Fruit fly (Drosophila melanogaster) whole organism, embryonic: ENCODE results near the gene mwh.

Experiments used
- Aef1 ChIP-seq: fragments of 200-800 bp; sonication (Bioruptor generic); IDR thresholded peaks from 3 replicates; pipeline ENCODE4 v1.3.6; 2022; ENCODE audit warnings: missing biosample characterization, missing genetic modification characterization
- Atf6 ChIP-seq: fragments of 200-800 bp; sonication (Bioruptor generic); IDR thresholded peaks from 2 replicates; pipeline ENCODE4 v1.3.6; 2022; ENCODE audit warnings: missing biosample characterization, missing genetic modification characterization
- BtbVII ChIP-seq: fragments of 200-800 bp; sonication (Bioruptor generic); optimal IDR thresholded peaks from 3 replicates; lab custom pipeline; 2017; ENCODE audit warnings: missing biosample characterization, mild to moderate bottlenecking, missing genetic modification characterization
- CG12391 ChIP-seq: fragments of 200-800 bp; sonication (Bioruptor generic); optimal IDR thresholded peaks from 3 replicates; lab custom pipeline; 2018; ENCODE audit warnings: missing biosample characterization, mild to moderate bottlenecking, missing genetic modification characterization, moderate library complexity
- CG14860 ChIP-seq: fragments of 200-800 bp; sonication (Bioruptor generic); IDR thresholded peaks from 3 replicates; pipeline ENCODE4 v1.3.6; 2022; ENCODE audit warnings: missing biosample characterization, missing genetic modification characterization; ENCODE audit not compliant: partially characterized antibody
- CG14965 ChIP-seq: fragments of 200-800 bp; sonication (Bioruptor generic); optimal IDR thresholded peaks from 2 replicates; lab custom pipeline; 2016; ENCODE audit warnings: missing biosample characterization, missing genetic modification characterization, borderline replicate concordance
- CG15601 ChIP-seq: fragments of 200-800 bp; sonication (Bioruptor generic); optimal IDR thresholded peaks from 3 replicates; lab custom pipeline; 2019; ENCODE audit warnings: missing biosample characterization, mild to moderate bottlenecking, missing genetic modification characterization, moderate library complexity
- CG17568 ChIP-seq: fragments of 200-800 bp; sonication (Bioruptor generic); optimal IDR thresholded peaks from 2 replicates; lab custom pipeline; 2018; ENCODE audit warnings: missing biosample characterization, mild to moderate bottlenecking, missing genetic modification characterization, moderate library complexity
- CG17829 ChIP-seq: fragments of 200-800 bp; optimal IDR thresholded peaks from 2 replicates; lab custom pipeline; 2019; ENCODE audit warnings: missing biosample characterization, mild to moderate bottlenecking, missing genetic modification characterization, moderate library complexity
- CG2129 ChIP-seq: fragments of 200-800 bp; sonication (Bioruptor generic); IDR thresholded peaks from 2 replicates; pipeline ENCODE4 v1.3.6; 2022; ENCODE audit warnings: missing biosample characterization, missing genetic modification characterization; ENCODE audit not compliant: partially characterized antibody
- CG3163 ChIP-seq: fragments of 200-800 bp; sonication (Bioruptor generic); optimal IDR thresholded peaks from 3 replicates; lab custom pipeline; 2016; ENCODE audit warnings: missing biosample characterization, missing genetic modification characterization
- CG5180 ChIP-seq: fragments of 200-800 bp; sonication (Bioruptor generic); optimal IDR thresholded peaks from 3 replicates; lab custom pipeline; 2017; ENCODE audit warnings: missing biosample characterization, missing genetic modification characterization, mild to moderate bottlenecking, moderate library complexity, missing genetic modification reagents
- CG8290 ChIP-seq, 3 experiments: fragments of 200-800 bp; sonication (Bioruptor generic); optimal IDR thresholded peaks; 2 replicates each; lab custom pipeline; 2016 to 2019; ENCODE audit warnings: missing biosample characterization in 3 of 3, missing genetic modification characterization in 3 of 3, mild to moderate bottlenecking in 2 of 3, moderate library complexity in 1 of 3
- CG8478 ChIP-seq: fragments of >200 bp; optimal IDR thresholded peaks from 2 replicates; lab custom pipeline; 2018
- CG9797 ChIP-seq: fragments of 200-800 bp; sonication (Bioruptor generic); optimal IDR thresholded peaks from 3 replicates; lab custom pipeline; 2018; ENCODE audit warnings: missing biosample characterization, mild to moderate bottlenecking, missing genetic modification characterization
- CrebB ChIP-seq: fragments of 200-800 bp; sonication (Bioruptor generic); optimal IDR thresholded peaks from 3 replicates; lab custom pipeline; 2018; ENCODE audit warnings: missing biosample characterization, mild to moderate bottlenecking, missing genetic modification characterization
- Dip3 ChIP-seq: fragments of 200-800 bp; sonication (Bioruptor generic); optimal IDR thresholded peaks from 3 replicates; lab custom pipeline; 2016; ENCODE audit warnings: missing biosample characterization, missing genetic modification characterization
- Ets65A ChIP-seq: fragments of 200-800 bp; sonication (Bioruptor generic); peaks from one replicate; lab custom pipeline; 2016; ENCODE audit warnings: missing biosample characterization, missing genetic modification characterization
- HLH4C ChIP-seq: fragments of 200-800 bp; sonication (Bioruptor generic); IDR thresholded peaks from 3 replicates; pipeline ENCODE4 v1.3.6; 2022; ENCODE audit warnings: missing biosample characterization, missing genetic modification characterization; ENCODE audit not compliant: partially characterized antibody
- HLHmδ ChIP-seq: fragments of 200-800 bp; sonication (Bioruptor generic); optimal IDR thresholded peaks from 2 replicates; lab custom pipeline; 2018; ENCODE audit warnings: missing biosample characterization, mild to moderate bottlenecking, missing genetic modification characterization, moderate library complexity
- HmgZ ChIP-seq: fragments of 200-800 bp; sonication (Bioruptor generic); optimal IDR thresholded peaks from 2 replicates; lab custom pipeline; 2018; ENCODE audit warnings: missing biosample characterization, mild to moderate bottlenecking, missing genetic modification characterization
- Hmx ChIP-seq: fragments of 200-800 bp; sonication (Bioruptor generic); optimal IDR thresholded peaks from 2 replicates; lab custom pipeline; 2016; ENCODE audit warnings: missing biosample characterization, missing genetic modification characterization
- Hr51 ChIP-seq, 2 experiments: fragments of 200-800 bp; sonication (Bioruptor generic); optimal IDR thresholded peaks; 2 replicates in 1 of 2; 3 replicates in 1 of 2; lab custom pipeline; 2016 to 2018; ENCODE audit warnings: missing biosample characterization in 2 of 2, missing genetic modification characterization in 2 of 2, mild to moderate bottlenecking in 1 of 2, moderate library complexity in 1 of 2
- MTF-1 ChIP-seq: fragments of 200-800 bp; sonication (Bioruptor generic); optimal IDR thresholded peaks from 2 replicates; lab custom pipeline; 2018; ENCODE audit warnings: missing biosample characterization, mild to moderate bottlenecking, missing genetic modification characterization, borderline replicate concordance
- Myb ChIP-seq: fragments of 200-800 bp; sonication (Bioruptor generic); optimal IDR thresholded peaks from 2 replicates; lab custom pipeline; 2016; ENCODE audit warnings: missing biosample characterization, missing genetic modification characterization
- Opbp ChIP-seq: fragments of 200-800 bp; sonication (Bioruptor generic); IDR thresholded peaks from 3 replicates; pipeline ENCODE4 v1.3.6; 2022; ENCODE audit warnings: missing biosample characterization, missing genetic modification characterization; ENCODE audit not compliant: partially characterized antibody
- Pdp1 ChIP-seq, 2 experiments: fragments of 200-800 bp; sonication (Bioruptor generic); optimal IDR thresholded peaks; 3 replicates each; lab custom pipeline; 2016; ENCODE audit warnings: missing biosample characterization in 2 of 2, missing genetic modification characterization in 2 of 2, mild to moderate bottlenecking in 1 of 2, moderate library complexity in 1 of 2
- Trl ChIP-seq, 3 experiments: fragments of >200 bp in 2 of 3; fragments of 200-800 bp in 1 of 3; sonication (Bioruptor generic) in 1 of 3; optimal IDR thresholded peaks; 2 replicates in 1 of 3; 3 replicates in 2 of 3; lab custom pipeline; 2016 to 2017; ENCODE audit warnings: missing biosample characterization in 1 of 3, missing genetic modification characterization in 1 of 3
- Vsx1 ChIP-seq: fragments of 200-800 bp; sonication (Bioruptor generic); optimal IDR thresholded peaks from 2 replicates; lab custom pipeline; 2017; ENCODE audit warnings: missing biosample characterization, mild to moderate bottlenecking, missing genetic modification characterization, missing genetic modification reagents
- abd-A ChIP-seq: fragments of 200-800 bp; sonication (Bioruptor generic); optimal IDR thresholded peaks from 3 replicates; lab custom pipeline; 2019; ENCODE audit warnings: missing biosample characterization, mild to moderate bottlenecking, missing genetic modification characterization, moderate library complexity
- cas ChIP-seq: fragments of 200-800 bp; sonication (Bioruptor generic); IDR thresholded peaks from 2 replicates; pipeline ENCODE4 v1.3.6; 2022; ENCODE audit warnings: missing biosample characterization, missing genetic modification characterization
- cg ChIP-seq: fragments of 200-800 bp; sonication (Bioruptor generic); optimal IDR thresholded peaks from 3 replicates; lab custom pipeline; 2019; ENCODE audit warnings: missing biosample characterization, mild to moderate bottlenecking, missing genetic modification characterization, moderate library complexity
- ci ChIP-seq: fragments of 200-800 bp; sonication (Bioruptor generic); IDR thresholded peaks from 3 replicates; pipeline ENCODE4 v1.3.6; 2022; ENCODE audit warnings: missing biosample characterization, missing genetic modification characterization
- emc ChIP-seq: fragments of 200-800 bp; sonication (Bioruptor generic); optimal IDR thresholded peaks from 2 replicates; lab custom pipeline; 2016; ENCODE audit warnings: missing biosample characterization, missing genetic modification characterization
- grau ChIP-seq: fragments of 200-800 bp; optimal IDR thresholded peaks from 3 replicates; lab custom pipeline; 2019; ENCODE audit warnings: missing biosample characterization, mild to moderate bottlenecking, missing genetic modification characterization, moderate library complexity
- gsb ChIP-seq: fragments of 200-800 bp; sonication (Bioruptor generic); IDR thresholded peaks from 2 replicates; pipeline ENCODE4 v1.3.6; 2022; ENCODE audit warnings: missing biosample characterization, missing genetic modification characterization
- inv ChIP-seq: fragments of 200-800 bp; sonication (Bioruptor generic); IDR thresholded peaks from 2 replicates; pipeline ENCODE4 v1.3.6; 2022; ENCODE audit warnings: missing biosample characterization, missing genetic modification characterization; ENCODE audit not compliant: partially characterized antibody
- jing ChIP-seq: fragments of 200-800 bp; sonication (Bioruptor generic); optimal IDR thresholded peaks from 2 replicates; lab custom pipeline; 2018; ENCODE audit warnings: missing biosample characterization, mild to moderate bottlenecking, missing genetic modification characterization
- lov ChIP-seq, 2 experiments: fragments of 200-800 bp in 1 of 2; fragments of >200 bp in 1 of 2; sonication (Bioruptor generic) in 1 of 2; IDR thresholded peaks in 1 of 2; optimal IDR thresholded peaks in 1 of 2; 2 replicates in 1 of 2; 3 replicates in 1 of 2; pipeline versions ENCODE4 v1.3.6 to Lab custom; 2017 to 2022; ENCODE audit warnings: missing biosample characterization in 1 of 2, missing genetic modification characterization in 1 of 2
- odd ChIP-seq: fragments of 200-800 bp; sonication (Bioruptor generic); optimal IDR thresholded peaks from 2 replicates; lab custom pipeline; 2017; ENCODE audit warnings: missing biosample characterization, mild to moderate bottlenecking, missing genetic modification characterization
- otp ChIP-seq: fragments of 200-800 bp; sonication (Bioruptor generic); IDR thresholded peaks from 3 replicates; pipeline ENCODE4, ENCODE4 v1.3.6; 2022; ENCODE audit warnings: missing biosample characterization, missing genetic modification characterization
- pan ChIP-seq, 4 experiments: fragments of >200 bp in 3 of 4; fragments of 200-800 bp in 1 of 4; sonication (Bioruptor generic) in 1 of 4; optimal IDR thresholded peaks in 3 of 4; IDR thresholded peaks in 1 of 4; 2 replicates each; pipeline versions ENCODE4 v1.3.6 to Lab custom; 2017 to 2022; ENCODE audit warnings: missing biosample characterization in 2 of 4, missing genetic modification characterization in 2 of 4, mixed read lengths in 1 of 4
- sim ChIP-seq: fragments of 200-800 bp; sonication (Bioruptor generic); IDR thresholded peaks from 2 replicates; pipeline ENCODE4 v1.3.6; 2022; ENCODE audit warnings: missing biosample characterization, missing genetic modification characterization
- ttk ChIP-seq: fragments of 200-800 bp; sonication (Bioruptor generic); IDR thresholded peaks from 2 replicates; pipeline ENCODE4 v2.1.2; 2022; ENCODE audit warnings: missing biosample characterization, missing genetic modification characterization
- wek ChIP-seq: fragments of 200-800 bp; sonication (Bioruptor generic); optimal IDR thresholded peaks from 3 replicates; lab custom pipeline; 2018; ENCODE audit warnings: missing biosample characterization, mild to moderate bottlenecking, missing genetic modification characterization, moderate library complexity
- zen2 ChIP-seq: fragments of 200-800 bp; sonication (Bioruptor generic); IDR thresholded peaks from 3 replicates; pipeline ENCODE4 v1.3.6; 2022; ENCODE audit warnings: missing biosample characterization, missing genetic modification characterization; ENCODE audit not compliant: partially characterized antibody

Gene mwh

DNA sequence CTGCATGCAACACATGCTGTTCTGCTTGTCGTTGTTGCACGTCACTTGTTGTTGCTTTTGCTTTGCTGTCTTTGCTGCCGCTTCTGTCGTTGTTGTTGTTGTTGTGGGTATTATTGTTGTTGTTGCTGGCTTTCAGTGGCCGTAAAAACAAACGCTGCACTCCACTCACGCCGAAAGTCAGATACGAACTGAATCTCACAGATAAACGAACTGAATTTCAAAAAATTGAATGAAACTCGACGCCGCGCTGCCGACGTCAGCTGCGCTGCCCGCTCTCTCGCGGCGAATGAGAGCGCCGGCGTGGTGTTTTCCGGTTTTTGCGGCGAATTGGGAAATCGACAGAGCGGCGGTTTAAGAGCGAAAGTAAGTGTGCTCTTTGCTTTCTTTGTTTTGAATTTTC lies 23.5 kb upstream of the mwh start, which contains the start of gene bab2 (continued):
- TF ChIP-seq Atf6 (GFP tag; lab: Robert Waterston, UW) (0 out of 2 replicates have a peak, but pooled peaks have one; percentile 14), grau (tag; lab: Kevin White, UChicago) (peak; percentile 19), emc (GFP tag; lab: Kevin White, UChicago) (no peak), zen2 (GFP tag; lab: Robert Waterston, UW) (peak; percentile 29; the same call in 2 of the 3 replicates), CG17568 (GFP tag; lab: Kevin White, UChicago) (peak; percentile 3), pan (optimal IDR thresholded peaks at IDR 0.05; lab: Kevin White, UChicago) (no peak), pan (GFP tag; optimal IDR thresholded peaks at IDR 0.05 in 1 of 2, IDR thresholded peaks at IDR 0.05 in 1 of 2) (peak in 1 of 2 experiments; percentile 11), CG3163 (GFP tag; lab: Kevin White, UChicago) (peak; percentile 95), CG14965 (no peak), CG8478 (no peak), ci (peak; percentile 71), abd-A (tag; lab: Kevin White, UChicago) (peak; percentile 15), cg (peak; percentile 50), cas (no peak), Hmx (GFP tag; lab: Kevin White, UChicago) (no peak), Opbp (peak; percentile 75), Ets65A (GFP tag; lab: Kevin White, UChicago) (peak; percentile 26), CG15601 (peak; percentile 90), Trl (optimal IDR thresholded peaks at IDR 0.05; lab: Kevin White, UChicago) (peak; percentile 85 to 90), Trl (GFP tag; optimal IDR thresholded peaks at IDR 0.05; lab: Kevin White, UChicago) (peak; percentile 8), wek (GFP tag; lab: Kevin White, UChicago) (peak; percentile 38), Pdp1 (GFP tag; optimal IDR thresholded peaks at IDR 0.05; lab: Kevin White, UChicago) (peak in 1 of 2 experiments; percentile 20), HLHmδ (GFP tag; lab: Kevin White, UChicago) (peak; percentile 81), CrebB (tag; lab: Kevin White, UChicago) (peak; percentile 29), CG14860 (GFP tag; lab: Robert Waterston, UW) (no peak), ttk (GFP tag; lab: Robert Waterston, UW) (no peak), Myb (GFP tag; lab: Kevin White, UChicago) (no peak), CG8290 (GFP tag; optimal IDR thresholded peaks at IDR 0.05; lab: Kevin White, UChicago) (no peak), CG8290 (tag; optimal IDR thresholded peaks at IDR 0.05; lab: Kevin White, UChicago) (peak in 1 of 2 experiments; percentile 43), odd (peak; percentile 11), MTF-1 (peak; percentile 32), Vsx1 (GFP tag; lab: Kevin White, UChicago) (peak; percentile 19), inv (GFP tag; lab: Robert Waterston, UW) (no peak), CG2129 (GFP tag; lab: Robert Waterston, UW) (no peak), jing (GFP tag; lab: Kevin White, UChicago) (peak; percentile 54), CG12391 (tag; lab: Kevin White, UChicago) (no peak), HLH4C (peak; percentile 6; the same call in 1 of the 3 replicates), otp (GFP tag; lab: Robert Waterston, UW) (peak; percentile 62; the same call in 2 of the 3 replicates), Dip3 (GFP tag; lab: Kevin White, UChicago) (no peak), Aef1 (GFP tag; lab: Robert Waterston, UW) (peak; percentile 62; the same call in 2 of the 3 replicates), CG9797 (GFP tag; lab: Kevin White, UChicago) (no peak), lov (optimal IDR thresholded peaks at IDR 0.05; lab: Kevin White, UChicago) (no peak), lov (GFP tag; IDR thresholded peaks at IDR 0.05; lab: Robert Waterston, UW) (peak; percentile 70; the same call in 2 of the 3 replicates), CG5180 (GFP tag; lab: Kevin White, UChicago) (peak; percentile 54), Hr51 (GFP tag; optimal IDR thresholded peaks at IDR 0.05; lab: Kevin White, UChicago) (peak in 1 of 2 experiments; percentile 1), gsb (GFP tag; lab: Robert Waterston, UW) (0 out of 2 replicates have a peak, but pooled peaks have one; percentile 9), BtbVII (GFP tag; lab: Kevin White, UChicago) (peak; percentile 0), CG17829 (peak; percentile 54), HmgZ (tag; lab: Kevin White, UChicago) (peak; percentile 17), sim (GFP tag; lab: Robert Waterston, UW) (0 out of 2 replicates have a peak, but pooled peaks have one; percentile 9)
